Worm (Caenorhabditis elegans) whole organism, L2 larva: ENCODE measurements around the gene R13D11.4.
"Not testable (repeated sequence)": the region's sequence is repeated elsewhere in the genome, so short reads cannot be mapped to it uniquely, and the experiment has no call there.

Experiments used
- nhr-12 ChIP-seq: fragments of 150-350 bp; optimal IDR thresholded peaks from 2 replicates; lab custom pipeline; 2014; ENCODE audit warnings: missing biosample characterization, missing genetic modification characterization
- nhr-21 ChIP-seq: fragments of 150-350 bp; optimal IDR thresholded peaks from 2 replicates; lab custom pipeline; 2014; ENCODE audit warnings: missing biosample characterization, missing genetic modification characterization
- unc-55 ChIP-seq: fragments of 150-350 bp; sonication (generic microtip); optimal IDR thresholded peaks from 3 replicates; lab custom pipeline; 2014; ENCODE audit warnings: missing biosample characterization, missing genetic modification reagents, missing genetic modification characterization
- ztf-11 ChIP-seq: sonication (generic microtip); optimal IDR thresholded peaks from 2 replicates; lab custom pipeline; 2017; ENCODE audit warnings: missing biosample characterization, missing genetic modification characterization

DNA sequence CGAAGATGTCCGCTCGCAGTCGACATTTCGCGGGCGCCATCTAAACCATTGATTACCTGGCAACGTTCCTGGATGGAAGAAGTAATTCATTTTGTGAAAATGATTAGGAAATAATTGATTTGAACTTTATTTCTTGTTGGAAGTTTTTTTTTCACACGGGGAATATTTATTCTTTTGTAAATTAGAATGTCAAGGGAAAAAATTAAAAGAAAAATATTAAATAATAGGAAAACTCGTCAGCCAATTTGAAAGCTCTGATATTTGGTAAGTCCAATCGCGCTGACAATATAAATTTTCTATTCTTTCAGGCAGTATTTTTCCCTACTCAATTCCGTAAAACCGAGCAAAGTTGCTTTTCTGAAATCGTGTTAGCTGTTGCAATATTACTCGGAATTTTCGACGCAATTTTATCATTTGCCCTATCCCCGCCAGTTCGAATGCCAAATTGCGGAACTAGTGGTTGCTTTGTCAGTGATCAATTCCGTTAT lies 28.4 kb downstream of the R13D11.4 start, which contains the start of the genes K09C6.7 and K09C6.10:
- TF ChIP-seq unc-55; ztf-11 (tag; lab: Kevin White, UChicago); nhr-12 (tag; lab: Kevin White, UChicago); nhr-21 (tag; lab: Kevin White, UChicago): not testable (repeated sequence)
